Worm (Caenorhabditis elegans) whole organism, early embryonic: ENCODE measurements around the gene C45G9.2.

ENCODE experiments used
- B0310.2 ChIP-seq: sonication (generic microtip); optimal IDR thresholded peaks from 2 replicates; lab custom pipeline; 2016; ENCODE audit warnings: mild to moderate bottlenecking, missing genetic modification characterization, missing compliant biosample characterization
- F13C5.2 ChIP-seq: sonication (generic microtip); optimal IDR thresholded peaks from 2 replicates; lab custom pipeline; 2017; ENCODE audit warnings: mild to moderate bottlenecking, missing genetic modification characterization, inconsistent platforms, missing compliant biosample characterization
- aly-1 ChIP-seq: sonication (generic microtip); optimal IDR thresholded peaks from 2 replicates; lab custom pipeline; 2016; ENCODE audit warnings: missing genetic modification characterization, missing compliant biosample characterization
- ama-1 ChIP-seq: fragments of 150-350 bp; optimal IDR thresholded peaks from 2 replicates; lab custom pipeline; 2014
- ceh-13 ChIP-seq: fragments of 200-800 bp; sonication (Bioruptor generic); optimal IDR thresholded peaks from 2 replicates; lab custom pipeline; 2018; ENCODE audit warnings: mild to moderate bottlenecking, missing genetic modification characterization, missing compliant biosample characterization
- ceh-36 ChIP-seq: sonication (generic microtip); optimal IDR thresholded peaks from 2 replicates; lab custom pipeline; 2016; ENCODE audit warnings: missing genetic modification characterization, inconsistent platforms, missing compliant biosample characterization
- ets-7 ChIP-seq: sonication (generic microtip); optimal IDR thresholded peaks from 2 replicates; lab custom pipeline; 2016; ENCODE audit warnings: missing genotype, missing genetic modification characterization, missing compliant biosample characterization
- flt-1 ChIP-seq: fragments of 200-800 bp; sonication (Bioruptor generic); IDR thresholded peaks from 2 replicates; pipeline ENCODE4 v1.3.6; 2022; ENCODE audit warnings: missing genetic modification characterization, missing compliant biosample characterization
- hmbx-1 ChIP-seq: sonication (generic microtip); optimal IDR thresholded peaks from 2 replicates; lab custom pipeline; 2016; ENCODE audit warnings: mild to moderate bottlenecking, missing genetic modification characterization, missing compliant biosample characterization
- hmg-4 ChIP-seq: fragments of 200-800 bp; sonication (Bioruptor generic); optimal IDR thresholded peaks from 2 replicates; lab custom pipeline; 2018; ENCODE audit warnings: mild to moderate bottlenecking, missing genetic modification characterization, missing compliant biosample characterization
- hnd-1 ChIP-seq: sonication (generic microtip); optimal IDR thresholded peaks from 2 replicates; lab custom pipeline; 2016; ENCODE audit warnings: missing genetic modification characterization, missing compliant biosample characterization
- pes-1 ChIP-seq: fragments of 200-800 bp; sonication (Bioruptor generic); IDR thresholded peaks from 2 replicates; pipeline ENCODE4 v1.3.6; 2022; ENCODE audit warnings: missing genetic modification reagents, missing genetic modification characterization, missing compliant biosample characterization
- scrt-1 ChIP-seq: fragments of 200-800 bp; sonication (Bioruptor generic); IDR thresholded peaks from 2 replicates; pipeline ENCODE4 v1.3.6; 2022; ENCODE audit warnings: missing genetic modification characterization, missing compliant biosample characterization
- sea-1 ChIP-seq: fragments of 200-800 bp; sonication (Bioruptor generic); conservative IDR thresholded peaks from 2 replicates; pipeline ENCODE4 v1.3.6; 2022; ENCODE audit warnings: missing genetic modification characterization, missing compliant biosample characterization
- tbx-11 ChIP-seq: fragments of 200-800 bp; sonication (Bioruptor generic); IDR thresholded peaks from 2 replicates; pipeline ENCODE4 v1.3.6; 2022; ENCODE audit warnings: missing genetic modification characterization, missing compliant biosample characterization
- tbx-37 ChIP-seq: fragments of 200-800 bp; sonication (Bioruptor generic); conservative IDR thresholded peaks from 2 replicates; pipeline ENCODE4 v1.3.6; 2022; ENCODE audit warnings: missing genetic modification reagents, missing genetic modification characterization, missing compliant biosample characterization
- tra-4 ChIP-seq: sonication (generic microtip); optimal IDR thresholded peaks from 2 replicates; lab custom pipeline; 2017; ENCODE audit warnings: missing genetic modification characterization, missing compliant biosample characterization

Gene C45G9.2

DNA sequence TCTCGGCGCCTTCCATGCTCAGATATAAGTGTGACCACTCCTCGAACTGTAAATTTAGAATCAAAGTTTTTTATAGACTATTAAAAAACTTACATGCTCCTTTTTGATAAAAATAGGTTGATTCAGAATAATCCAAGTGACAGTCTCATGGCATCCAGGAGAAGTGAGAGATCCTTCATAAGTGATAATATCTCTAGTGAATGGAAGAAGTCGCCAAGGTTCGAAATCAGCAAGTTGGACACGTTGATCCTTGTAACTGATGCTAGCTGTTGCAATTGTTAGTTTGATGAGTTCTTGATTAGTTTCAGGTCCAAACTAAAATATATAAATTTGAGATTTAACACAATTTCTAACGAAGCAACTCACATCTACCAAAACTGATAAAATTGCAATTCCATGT is 14.4 kb downstream of the C45G9.2 start:
- TF ChIP-seq ets-7 (tag; lab: Kevin White, UChicago), result no peak
- TF ChIP-seq flt-1 (GFP tag; lab: Robert Waterston, UW), result no peak

DNA sequence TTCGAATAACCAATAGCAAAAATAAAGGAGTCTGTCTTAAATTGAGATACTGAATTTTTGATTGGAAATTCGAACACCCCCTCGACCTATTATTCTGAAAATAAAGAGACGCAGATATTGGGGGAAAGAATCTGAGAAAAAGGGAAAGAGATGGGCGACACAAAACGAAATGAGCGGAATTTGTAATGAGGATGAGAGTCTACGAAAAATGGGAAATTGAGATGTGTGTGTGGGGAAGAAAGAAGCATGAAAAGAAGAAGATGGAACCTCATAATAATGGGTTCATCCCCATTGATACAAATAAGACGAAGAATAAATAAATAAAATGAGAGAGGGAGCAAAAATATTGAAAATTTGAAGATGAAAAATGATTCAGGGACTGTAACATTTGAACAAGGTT is 16.7 kb downstream of the C45G9.2 start, which contains the start of gene cah-1:
TSS of gene cah-1 (minus strand) at position 101 of the 400 bp plus-strand sequence.
- no peak for TF ChIP-seq flt-1 (GFP tag; lab: Robert Waterston, UW)
- no peak for TF ChIP-seq hmg-4 (GFP tag; lab: Kevin White, UChicago)
- no peak for TF ChIP-seq aly-1 (tag; lab: Kevin White, UChicago)
- no peak for TF ChIP-seq ets-7 (tag; lab: Kevin White, UChicago)
- TF ChIP-seq B0310.2, result no peak
- no peak for TF ChIP-seq sea-1 (GFP tag; lab: Robert Waterston, UW)
- no peak for TF ChIP-seq tbx-37
- TF ChIP-seq tbx-11 (GFP tag; lab: Robert Waterston, UW), result no peak

DNA sequence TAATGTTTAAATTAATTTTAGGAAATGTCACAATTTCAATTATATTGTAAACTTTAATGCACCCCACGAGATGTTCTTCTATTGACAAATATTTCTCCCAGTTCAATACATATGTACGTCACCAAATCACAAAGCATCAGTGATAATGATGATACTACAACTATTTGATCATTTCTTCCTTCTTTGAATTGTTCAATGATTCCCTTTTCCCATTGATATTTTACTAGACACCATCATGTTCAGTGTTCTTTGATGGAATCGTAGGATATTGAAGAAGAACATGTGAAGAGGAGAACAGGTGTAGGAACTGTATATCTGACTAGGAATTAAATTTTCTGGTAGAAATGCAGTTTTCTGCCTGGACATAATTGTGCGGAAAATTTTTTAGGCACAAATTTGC is 20.6 kb downstream of the C45G9.2 start:
- TF ChIP-seq B0310.2 (no peak), tbx-37 (no peak), sea-1 (GFP tag; lab: Robert Waterston, UW) (no peak), pes-1 (no peak)

DNA sequence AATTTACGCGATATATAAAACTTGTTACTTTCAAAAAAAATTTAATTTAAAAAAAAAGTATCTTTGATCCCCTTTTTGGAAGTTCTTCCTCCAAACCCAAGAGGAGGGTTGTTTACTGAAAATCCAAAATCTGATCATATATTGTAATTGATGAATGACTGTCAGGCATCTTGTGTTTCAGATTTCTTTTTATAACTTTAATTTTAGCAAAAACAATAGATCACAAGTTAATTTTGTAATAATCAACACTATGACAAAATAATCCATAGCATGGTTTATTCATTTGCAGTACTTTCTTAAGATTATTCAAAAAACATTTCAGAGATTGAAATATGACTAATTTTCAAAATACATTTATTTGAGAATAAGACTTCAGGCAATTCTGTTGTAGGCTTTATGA is 23.5 kb downstream of the C45G9.2 start:
- no peak for TF ChIP-seq flt-1 (GFP tag; lab: Robert Waterston, UW)
- no peak for TF ChIP-seq hmg-4 (GFP tag; lab: Kevin White, UChicago)
- TF ChIP-seq hnd-1 (tag; lab: Kevin White, UChicago), result no peak
- TF ChIP-seq F13C5.2 (tag; lab: Kevin White, UChicago), result no peak
- no peak for TF ChIP-seq hmbx-1 (tag; lab: Kevin White, UChicago)
- TF ChIP-seq tbx-37, result no peak
- no peak for TF ChIP-seq aly-1 (tag; lab: Kevin White, UChicago)
- no peak for TF ChIP-seq tbx-11 (GFP tag; lab: Robert Waterston, UW)
- TF ChIP-seq pes-1, result no peak
- no peak for TF ChIP-seq scrt-1
- TF ChIP-seq ets-7 (tag; lab: Kevin White, UChicago), result no peak
- no peak for TF ChIP-seq tra-4 (tag; lab: Kevin White, UChicago)
- no peak for TF ChIP-seq sea-1 (GFP tag; lab: Robert Waterston, UW)
- TF ChIP-seq ceh-36 (tag; lab: Kevin White, UChicago), result no peak
- no peak for TF ChIP-seq ama-1
- no peak for TF ChIP-seq ceh-13 (GFP tag; lab: Kevin White, UChicago)
- no peak for TF ChIP-seq B0310.2

DNA sequence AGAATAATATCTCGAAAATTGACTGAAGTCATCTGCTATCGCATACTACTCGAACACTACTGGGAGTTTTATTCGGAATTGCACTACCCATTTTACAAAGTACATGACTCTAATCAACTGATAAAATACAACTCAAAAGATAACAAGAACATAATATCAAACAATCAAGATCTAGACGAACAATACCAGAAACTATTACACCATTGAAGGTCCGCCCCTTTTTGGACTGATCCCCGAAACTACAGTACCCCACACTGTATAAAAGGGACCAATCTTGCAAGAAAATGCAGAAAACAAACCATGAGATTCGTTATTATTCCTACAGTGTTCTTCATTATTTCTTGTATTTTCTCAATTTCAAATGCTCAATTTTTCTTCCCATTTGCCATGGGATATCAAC is 25.6 kb downstream of the C45G9.2 start, which contains the start of gene F54D8.10:
TSS of gene F54D8.10 (plus strand) at position 301 of the 400 bp plus-strand sequence.
- TF ChIP-seq ceh-36 (tag; lab: Kevin White, UChicago), result no peak
- TF ChIP-seq ets-7 (tag; lab: Kevin White, UChicago), result no peak
- TF ChIP-seq sea-1 (GFP tag; lab: Robert Waterston, UW), result no peak
- no peak for TF ChIP-seq flt-1 (GFP tag; lab: Robert Waterston, UW)
- no peak for TF ChIP-seq pes-1
- no peak for TF ChIP-seq B0310.2
- TF ChIP-seq hmbx-1 (tag; lab: Kevin White, UChicago), result no peak
- TF ChIP-seq ceh-13 (GFP tag; lab: Kevin White, UChicago), result no peak
- no peak for TF ChIP-seq tbx-11 (GFP tag; lab: Robert Waterston, UW)
- no peak for TF ChIP-seq hmg-4 (GFP tag; lab: Kevin White, UChicago)
- TF ChIP-seq tra-4 (tag; lab: Kevin White, UChicago), result no peak

DNA sequence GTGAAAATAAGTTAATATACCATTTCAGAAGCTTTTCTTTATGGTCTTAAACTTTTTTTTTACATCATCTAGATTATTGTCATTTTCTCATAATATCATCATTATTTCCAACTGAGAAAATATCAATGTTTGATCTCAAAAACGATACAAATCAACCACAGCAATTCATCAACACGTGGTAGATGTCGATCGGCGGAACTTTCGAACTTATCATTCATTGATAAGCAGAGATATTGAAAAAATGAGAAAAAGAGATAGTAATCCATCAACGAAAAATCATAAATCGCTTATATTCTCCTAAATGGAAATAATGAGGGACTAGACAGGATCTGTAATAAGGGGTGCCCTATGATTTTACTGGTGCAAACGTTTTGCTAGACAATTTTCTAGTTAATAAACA is 27.9 kb downstream of the C45G9.2 start:
- no peak for TF ChIP-seq tra-4 (tag; lab: Kevin White, UChicago)

DNA sequence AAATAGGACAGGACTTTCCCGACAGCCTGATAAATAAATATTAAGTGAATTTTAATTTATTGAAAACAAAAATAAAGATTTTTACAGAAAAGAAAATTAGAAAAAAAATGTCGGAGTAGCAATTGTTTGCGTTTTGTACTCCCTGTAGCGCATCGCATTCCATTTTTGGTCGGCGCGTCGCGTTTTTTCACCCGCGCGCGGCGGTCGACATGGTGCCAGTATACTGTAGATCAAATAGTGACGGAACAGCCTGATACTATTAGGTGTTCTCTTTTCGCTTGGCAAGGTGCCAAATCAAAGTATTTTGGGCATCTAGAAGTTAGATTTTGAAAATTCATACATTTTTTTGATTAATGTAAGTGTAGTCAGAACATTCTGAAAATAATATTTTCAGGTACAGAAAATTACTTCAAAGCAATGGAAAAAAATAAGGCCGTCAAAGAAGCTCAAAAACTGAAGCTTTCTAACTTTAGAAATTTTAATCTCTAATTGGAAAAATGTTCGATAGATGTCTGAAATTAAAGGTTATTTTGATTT is 29.9 kb downstream of the C45G9.2 start:
- TF ChIP-seq tbx-37, result no peak
- no peak for TF ChIP-seq ama-1
- no peak for TF ChIP-seq hnd-1 (tag; lab: Kevin White, UChicago)
- no peak for TF ChIP-seq tbx-11 (GFP tag; lab: Robert Waterston, UW)
- no peak for TF ChIP-seq F13C5.2 (tag; lab: Kevin White, UChicago)
- no peak for TF ChIP-seq ceh-13 (GFP tag; lab: Kevin White, UChicago)
- TF ChIP-seq aly-1 (tag; lab: Kevin White, UChicago), result no peak
- no peak for TF ChIP-seq ets-7 (tag; lab: Kevin White, UChicago)
- TF ChIP-seq pes-1, result no peak
- no peak for TF ChIP-seq flt-1 (GFP tag; lab: Robert Waterston, UW)
- no peak for TF ChIP-seq hmbx-1 (tag; lab: Kevin White, UChicago)
- TF ChIP-seq ceh-36 (tag; lab: Kevin White, UChicago), result no peak
- no peak for TF ChIP-seq scrt-1

DNA sequence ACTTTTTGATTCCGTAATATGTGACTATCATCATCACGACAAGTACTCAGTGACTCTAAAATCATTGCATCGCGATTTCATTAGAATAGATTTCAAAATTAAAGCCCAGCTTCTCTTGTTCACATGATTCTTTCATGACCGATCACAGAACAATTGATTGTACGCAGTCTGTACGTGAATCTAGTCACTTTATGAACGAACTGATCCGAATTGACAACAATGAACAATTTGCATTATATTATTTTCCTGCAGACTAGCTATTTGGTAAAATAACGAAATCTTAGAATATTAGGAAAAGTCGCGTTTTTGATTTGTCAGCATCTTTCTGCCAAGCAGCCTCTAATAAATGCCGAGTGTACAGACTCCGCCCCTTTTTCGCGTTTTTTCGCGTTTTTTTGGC is 30.6 kb downstream of the C45G9.2 start:
- no peak for TF ChIP-seq hmg-4 (GFP tag; lab: Kevin White, UChicago)
- TF ChIP-seq hmbx-1 (tag; lab: Kevin White, UChicago), result no peak
- no peak for TF ChIP-seq hnd-1 (tag; lab: Kevin White, UChicago)
- no peak for TF ChIP-seq ceh-36 (tag; lab: Kevin White, UChicago)
- TF ChIP-seq B0310.2, result no peak
- no peak for TF ChIP-seq F13C5.2 (tag; lab: Kevin White, UChicago)
- TF ChIP-seq ets-7 (tag; lab: Kevin White, UChicago), result no peak
- no peak for TF ChIP-seq tbx-11 (GFP tag; lab: Robert Waterston, UW)
- no peak for TF ChIP-seq ama-1
- TF ChIP-seq flt-1 (GFP tag; lab: Robert Waterston, UW), result no peak
- no peak for TF ChIP-seq aly-1 (tag; lab: Kevin White, UChicago)
- no peak for TF ChIP-seq tra-4 (tag; lab: Kevin White, UChicago)
- TF ChIP-seq pes-1, result no peak
- no peak for TF ChIP-seq ceh-13 (GFP tag; lab: Kevin White, UChicago)
